Fruit fly (Drosophila melanogaster) whole organism, adult: Measurements from ENCODE around the gene Mer.

Source experiments
- CG11617 ChIP-seq: fragments of 200-800 bp; sonication (Bioruptor generic); optimal IDR thresholded peaks from 2 replicates; lab custom pipeline; 2017; ENCODE audit warnings: mild to moderate bottlenecking, missing biosample characterization, missing genetic modification reagents, missing genetic modification characterization
- CG1620 ChIP-seq: fragments of 200-800 bp; sonication (Bioruptor generic); optimal IDR thresholded peaks from 2 replicates; lab custom pipeline; 2016; ENCODE audit warnings: missing biosample characterization, missing genetic modification characterization
- CG33017 ChIP-seq: fragments of 200-800 bp; sonication (Bioruptor generic); optimal IDR thresholded peaks from 2 replicates; lab custom pipeline; 2018; ENCODE audit warnings: missing biosample characterization, mild to moderate bottlenecking, missing genetic modification characterization, moderate library complexity
- CG5204 ChIP-seq: fragments of 200-800 bp; sonication (Bioruptor generic); optimal IDR thresholded peaks from 2 replicates; lab custom pipeline; 2016; ENCODE audit warnings: missing biosample characterization, missing genetic modification characterization
- CG7045 ChIP-seq: fragments of 200-800 bp; sonication (Bioruptor generic); optimal IDR thresholded peaks from 2 replicates; lab custom pipeline; 2017; ENCODE audit warnings: missing biosample characterization, mild to moderate bottlenecking, missing genetic modification characterization
- Clk ChIP-seq: fragments of 200-800 bp; sonication (Bioruptor generic); optimal IDR thresholded peaks from 2 replicates; lab custom pipeline; 2017; ENCODE audit warnings: missing biosample characterization, missing genetic modification characterization
- Hr96 ChIP-seq: fragments of 200-800 bp; sonication (Bioruptor generic); optimal IDR thresholded peaks from 2 replicates; lab custom pipeline; 2016; ENCODE audit warnings: missing biosample characterization, missing genetic modification characterization
- cic ChIP-seq: fragments of 200-800 bp; sonication (Bioruptor generic); optimal IDR thresholded peaks from 2 replicates; lab custom pipeline; 2017; ENCODE audit warnings: missing biosample characterization, mild to moderate bottlenecking, missing genetic modification characterization, moderate library complexity
- cnc ChIP-seq, 2 experiments: fragments of >200 bp; optimal IDR thresholded peaks; 2 replicates each; lab custom pipeline; 2017
- ovo ChIP-seq: fragments of 200-800 bp; sonication (Bioruptor generic); optimal IDR thresholded peaks from 2 replicates; lab custom pipeline; 2016; ENCODE audit warnings: missing biosample characterization, missing genetic modification characterization
- tj ChIP-seq: fragments of 200-800 bp; sonication (Bioruptor generic); optimal IDR thresholded peaks from 3 replicates; lab custom pipeline; 2017; ENCODE audit warnings: missing biosample characterization, mild to moderate bottlenecking, missing genetic modification characterization, moderate library complexity

dm6 chrX:19668405-19668804 is 24.9 kb downstream of the Mer start:
- TF ChIP-seq CG11617 (GFP tag; lab: Kevin White, UChicago), result peak; percentile 94
- TF ChIP-seq cnc (optimal IDR thresholded peaks at IDR 0.05; lab: Kevin White, UChicago), result no peak
- TF ChIP-seq CG5204 (GFP tag; lab: Kevin White, UChicago), result peak; percentile 95
- TF ChIP-seq CG1620 (GFP tag; lab: Kevin White, UChicago), result peak; percentile 96
- peak; percentile 98 for TF ChIP-seq Hr96 (GFP tag; lab: Kevin White, UChicago)
- peak; percentile 84 for TF ChIP-seq Clk
- peak; percentile 81 for TF ChIP-seq tj (GFP tag; lab: Kevin White, UChicago)
- TF ChIP-seq CG7045 (GFP tag; lab: Kevin White, UChicago), result peak; percentile 91
- peak; percentile 93 for TF ChIP-seq CG33017
- TF ChIP-seq cic (GFP tag; lab: Kevin White, UChicago), result peak; percentile 44
- peak; percentile 91 for TF ChIP-seq ovo (GFP tag; lab: Kevin White, UChicago)
